Worm (Caenorhabditis elegans) whole organism, late embryonic: ENCODE data around the gene rpb-9.

Experiments
- ceh-2 ChIP-seq: sonication (generic microtip); optimal IDR thresholded peaks from 2 replicates; lab custom pipeline; 2016; ENCODE audit warnings: missing genotype, missing genetic modification characterization, missing compliant biosample characterization
- elt-4 ChIP-seq: sonication (generic microtip); optimal IDR thresholded peaks from 2 replicates; lab custom pipeline; 2016; ENCODE audit warnings: missing genetic modification characterization, missing compliant biosample characterization
- hlh-30 ChIP-seq: sonication (generic microtip); optimal IDR thresholded peaks from 2 replicates; lab custom pipeline; 2017; ENCODE audit warnings: antibody characterized with exemption, missing genetic modification characterization, missing compliant biosample characterization; ENCODE audit not compliant: insufficient read depth
- hlh-8 ChIP-seq: sonication (generic microtip); optimal IDR thresholded peaks from 2 replicates; lab custom pipeline; 2016; ENCODE audit warnings: missing genotype, missing genetic modification characterization, missing compliant biosample characterization
- nfya-1 ChIP-seq: sonication (generic microtip); optimal IDR thresholded peaks from 2 replicates; lab custom pipeline; 2017; ENCODE audit warnings: missing genetic modification characterization, mild to moderate bottlenecking, missing compliant biosample characterization, antibody characterized with exemption, moderate library complexity
- nhr-11 ChIP-seq: fragments of 150-350 bp; optimal IDR thresholded peaks from 2 replicates; lab custom pipeline; 2014; ENCODE audit warnings: missing biosample characterization, missing genetic modification characterization
- nhr-232 ChIP-seq: sonication (generic microtip); optimal IDR thresholded peaks from 2 replicates; lab custom pipeline; 2016; ENCODE audit warnings: missing genetic modification characterization, missing compliant biosample characterization
- pqm-1 ChIP-seq: sonication (generic microtip); optimal IDR thresholded peaks from 2 replicates; lab custom pipeline; 2016; ENCODE audit warnings: missing genetic modification characterization, missing compliant biosample characterization
- unc-3 ChIP-seq, 2 experiments: fragments of 200-800 bp in 1 of 2; sonication (Bioruptor generic) in 1 of 2; sonication (generic microtip) in 1 of 2; conservative IDR thresholded peaks in 1 of 2; optimal IDR thresholded peaks in 1 of 2; 2 replicates each; pipeline versions ENCODE4 v1.3.6 to Lab custom; 2016 to 2022; ENCODE audit warnings: missing compliant biosample characterization in 2 of 2, missing genetic modification characterization in 2 of 2, missing genetic modification reagents in 1 of 2

- TF ChIP-seq elt-4 (no peak), ceh-2 (tag; lab: Kevin White, UChicago) (no peak), nhr-232 (tag; lab: Kevin White, UChicago) (no peak), pqm-1 (tag; lab: Kevin White, UChicago) (no peak), unc-3 (GFP tag; conservative IDR thresholded peaks at IDR 0.05; lab: Robert Waterston, UW) (no peak), unc-3 (tag; optimal IDR thresholded peaks at IDR 0.05; lab: Kevin White, UChicago) (no peak), nhr-11 (tag; lab: Kevin White, UChicago) (no peak), hlh-30 (tag; lab: Kevin White, UChicago) (no peak), nfya-1 (tag; lab: Kevin White, UChicago) (no peak), hlh-8 (tag; lab: Kevin White, UChicago) (no peak)
Measured at ce11 chrV:8055170-8055569, 43.0 kb upstream of the rpb-9 start.
